Worm (Caenorhabditis elegans): ENCODE results near the gene srd-63.

srd-63 gene

DNA sequence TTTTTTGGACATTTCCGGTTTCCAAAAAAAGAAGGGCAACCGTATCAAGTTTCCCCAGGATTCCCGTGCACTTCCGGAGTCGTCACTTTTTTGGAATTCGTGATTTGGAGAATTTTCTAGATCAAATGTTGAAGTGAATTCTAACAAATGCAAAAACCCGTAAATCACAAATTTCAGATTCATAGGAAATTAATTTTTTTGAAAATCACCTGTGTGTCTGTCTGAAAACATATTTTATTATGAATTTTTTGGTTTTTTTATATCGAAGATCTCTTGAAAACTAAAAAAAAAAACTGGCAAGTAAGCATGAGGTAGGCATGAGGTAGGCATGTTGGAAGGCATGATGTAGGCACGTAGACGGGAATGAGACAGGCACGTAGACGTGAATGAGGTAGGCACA lies 43.6 kb downstream of the srd-63 start:
- TF ChIP-seq snpc-4 (tag; optimal IDR thresholded peaks at IDR 0.05) = no peak

DNA sequence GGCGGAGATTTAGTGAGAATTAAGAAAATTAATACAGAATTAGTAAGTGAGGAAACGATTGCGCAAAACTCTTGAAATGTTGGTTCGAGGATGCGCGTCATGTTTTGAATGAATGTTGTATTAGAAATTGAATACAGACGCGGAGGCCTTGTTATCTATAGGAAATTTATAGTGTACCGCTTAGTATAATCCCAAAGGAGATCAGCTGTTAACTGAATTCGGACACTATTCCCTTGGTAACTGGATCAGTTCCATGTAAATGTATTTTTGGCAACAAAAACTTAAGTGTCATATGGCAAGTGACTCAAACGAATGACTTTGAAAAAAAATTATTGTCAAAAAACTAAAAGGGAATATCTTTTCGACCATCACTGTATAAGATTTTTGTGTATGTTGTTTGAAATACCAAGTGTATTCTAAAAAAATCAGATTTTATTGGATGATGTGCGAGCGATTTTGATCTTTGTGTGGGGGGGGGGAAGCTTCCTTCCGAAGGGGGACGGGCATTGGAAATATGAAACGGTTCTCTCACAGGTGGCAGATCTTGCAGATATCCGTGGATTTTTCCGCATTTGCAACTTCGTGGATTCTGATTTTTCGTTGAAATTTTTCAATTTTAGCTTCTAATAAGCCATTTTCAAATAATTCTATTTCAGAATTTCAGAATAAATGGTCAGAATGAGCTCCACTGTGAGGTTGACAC lies 47.1 kb downstream of the srd-63 start, which contains the start of the genes W08G11.5 and W08G11.1:
Gene W08G11.5, minus strand, starts transcription at position 101 of the 703 bp plus-strand sequence.
Gene W08G11.1, plus strand, starts transcription at position 653 of the 703 bp plus-strand sequence.
- TF ChIP-seq nfya-1 (tag; optimal IDR thresholded peaks at IDR 0.05; ENCODE audit: insufficient read depth) (no peak), lsy-12 (tag; optimal IDR thresholded peaks at IDR 0.05) (no peak), nhr-12 (tag; optimal IDR thresholded peaks at IDR 0.05) (no peak), eor-1 (tag; optimal IDR thresholded peaks at IDR 0.05) (no peak)
